Fruit fly (Drosophila melanogaster): ENCODE measurements around the gene dac.

The dac gene

dm6 chr2L:16526015-16526518, 40.3 kb upstream of the dac start (continued):
- TF ChIP-seq Dfd (GFP tag; optimal IDR thresholded peaks at IDR 0.05): no peak
- no peak for TF ChIP-seq NC2α (GFP tag; optimal IDR thresholded peaks at IDR 0.05)
- peak; percentile 50 for TF ChIP-seq ash1 (GFP tag; optimal IDR thresholded peaks at IDR 0.05)
- TF ChIP-seq BEAF-32 (GFP tag; optimal IDR thresholded peaks at IDR 0.05): no peak
- peak; percentile 96 to 99 for TF ChIP-seq Trl (optimal IDR thresholded peaks at IDR 0.05)
- peak; percentile 27 for TF ChIP-seq Trl (GFP tag; optimal IDR thresholded peaks at IDR 0.05)
- TF ChIP-seq CG32772 (GFP tag; IDR thresholded peaks at IDR 0.05): 0 out of 2 replicates have a peak, but pooled peaks have one; percentile 30
- no peak for TF ChIP-seq Gsc (GFP tag; IDR thresholded peaks at IDR 0.05)
- peak; percentile 100 for TF ChIP-seq crol (GFP tag; IDR thresholded peaks at IDR 0.05)
- TF ChIP-seq CG2120 (GFP tag; optimal IDR thresholded peaks at IDR 0.05): no peak
- peak; percentile 88 for TF ChIP-seq CG13624 (GFP tag; optimal IDR thresholded peaks at IDR 0.05)
- peak; percentile 13 for TF ChIP-seq CG33557 (GFP tag; optimal IDR thresholded peaks at IDR 0.05)
- peak in 1 of 2 experiments; percentile 68 for TF ChIP-seq Eip74EF (GFP tag; optimal IDR thresholded peaks at IDR 0.05)
- TF ChIP-seq jigr1 (GFP tag; IDR thresholded peaks at IDR 0.05): no peak
- TF ChIP-seq bigmax (GFP tag; optimal IDR thresholded peaks at IDR 0.05): no peak
- TF ChIP-seq gem (tag; optimal IDR thresholded peaks at IDR 0.05): no peak
- peak; percentile 31 for TF ChIP-seq CG13296 (GFP tag; optimal IDR thresholded peaks at IDR 0.05)
- TF ChIP-seq CG1832 (GFP tag; optimal IDR thresholded peaks at IDR 0.05): peak; percentile 66
- peak; percentile 37; the same call in 1 of the 2 replicates for TF ChIP-seq CG42726 (GFP tag; IDR thresholded peaks at IDR 0.05; ENCODE audit: partially characterized antibody)
- no peak for TF ChIP-seq lola (GFP tag; optimal IDR thresholded peaks at IDR 0.05)
- TF ChIP-seq wek (GFP tag; optimal IDR thresholded peaks at IDR 0.05): peak; percentile 51
- TF ChIP-seq tna (GFP tag; IDR thresholded peaks at IDR 0.05; ENCODE audit: partially characterized antibody): no peak; the same call in none of the 2 replicates
- no peak for TF ChIP-seq fd96Cb (tag; optimal IDR thresholded peaks at IDR 0.05)
- no peak for TF ChIP-seq Dip3 (GFP tag; optimal IDR thresholded peaks at IDR 0.05)
- peak; percentile 96 for TF ChIP-seq CG10543 (GFP tag; optimal IDR thresholded peaks at IDR 0.05)
- no peak for TF ChIP-seq fru (optimal IDR thresholded peaks at IDR 0.05)
- peak; percentile 53; the same call in 1 of the 2 replicates for TF ChIP-seq NFAT (GFP tag; IDR thresholded peaks at IDR 0.05)
- TF ChIP-seq Doc3 (GFP tag; IDR thresholded peaks at IDR 0.05; ENCODE audit: partially characterized antibody): no peak
- no peak for TF ChIP-seq CG12299 (tag; optimal IDR thresholded peaks at IDR 0.05)
- TF ChIP-seq CG31441 (GFP tag; IDR thresholded peaks at IDR 0.05): no peak
- no peak for TF ChIP-seq Blimp-1 (GFP tag; optimal IDR thresholded peaks at IDR 0.05)
- TF ChIP-seq so (GFP tag; IDR thresholded peaks at IDR 0.05): peak; percentile 61; the same call in 1 of the 3 replicates
- TF ChIP-seq lab (GFP tag; optimal IDR thresholded peaks at IDR 0.05): peak; percentile 52
- TF ChIP-seq Sox102F (GFP tag; optimal IDR thresholded peaks at IDR 0.05): no peak
- no peak for TF ChIP-seq stc (GFP tag; IDR thresholded peaks at IDR 0.05)
- peak; percentile 23 for TF ChIP-seq CG31365 (tag; optimal IDR thresholded peaks at IDR 0.05)
- peak; percentile 5 for TF ChIP-seq nmo (GFP tag; optimal IDR thresholded peaks at IDR 0.05)
- peak; percentile 96 for TF ChIP-seq Aef1 (GFP tag; IDR thresholded peaks at IDR 0.05)
- TF ChIP-seq CG8478 (optimal IDR thresholded peaks at IDR 0.05): no peak
- no peak for TF ChIP-seq CG2199 (GFP tag; IDR thresholded peaks at IDR 0.05)
- peak; percentile 1 for TF ChIP-seq twi (tag; optimal IDR thresholded peaks at IDR 0.05)
- TF ChIP-seq CG3838 (GFP tag; optimal IDR thresholded peaks at IDR 0.05): peak; percentile 86
- peak; percentile 38 for TF ChIP-seq gcm (GFP tag; optimal IDR thresholded peaks at IDR 0.05)
- peak; percentile 92 for TF ChIP-seq CG12769 (tag; optimal IDR thresholded peaks at IDR 0.05)
- no peak for TF ChIP-seq Myb (GFP tag; optimal IDR thresholded peaks at IDR 0.05)
- no peak for TF ChIP-seq Opbp (GFP tag; IDR thresholded peaks at IDR 0.05; ENCODE audit: partially characterized antibody)
- no peak for TF ChIP-seq Oaz (GFP tag; IDR thresholded peaks at IDR 0.05)
- TF ChIP-seq insv (GFP tag; optimal IDR thresholded peaks at IDR 0.05): no peak
- no peak for TF ChIP-seq CG8089 (GFP tag; optimal IDR thresholded peaks at IDR 0.05)
- TF ChIP-seq Chrac-16 (GFP tag; optimal IDR thresholded peaks at IDR 0.05): no peak

All from whole organism, embryonic.